Worm (Caenorhabditis elegans): Measurements from ENCODE around the gene C14H10.2.

C14H10.2 gene

DNA sequence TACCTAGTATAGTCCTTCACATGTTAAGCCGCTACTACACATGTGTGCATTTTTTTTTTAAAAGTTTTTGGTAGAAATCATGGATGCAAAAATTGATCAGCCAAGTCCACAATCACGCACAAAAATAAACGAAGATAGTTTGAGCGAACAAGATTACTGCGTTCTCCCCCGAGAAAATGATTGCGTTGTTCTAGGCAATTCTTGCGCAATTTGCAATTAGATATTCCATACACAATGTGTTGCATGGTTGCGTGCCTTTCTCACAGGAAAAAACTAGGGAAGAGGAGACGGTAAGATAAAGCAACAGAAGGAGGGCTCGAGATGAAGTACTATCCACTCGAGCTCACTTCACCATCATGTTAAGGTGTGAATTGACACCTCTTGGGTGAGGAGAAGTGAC lies 46.7 kb downstream of the C14H10.2 start:
- TF ChIP-seq dpl-1 (GFP tag; optimal IDR thresholded peaks at IDR 0.05) (no peak), nhr-76 (tag; optimal IDR thresholded peaks at IDR 0.05) (no peak), tlp-1 (tag; optimal IDR thresholded peaks at IDR 0.05) (no peak), pqm-1 (tag; optimal IDR thresholded peaks at IDR 0.05) (no peak), unc-98 (GFP tag; IDR thresholded peaks at IDR 0.05) (no peak), C34B4.2 (tag; optimal IDR thresholded peaks at IDR 0.05) (no peak), hlh-4 (tag; optimal IDR thresholded peaks at IDR 0.05) (no peak), nhr-47 (tag; optimal IDR thresholded peaks at IDR 0.05) (no peak), nhr-71 (tag; optimal IDR thresholded peaks at IDR 0.05) (no peak), alr-1 (tag; optimal IDR thresholded peaks at IDR 0.05; ENCODE audit: borderline replicate concordance) (no peak), ceh-90 (tag; optimal IDR thresholded peaks at IDR 0.05) (no peak), mep-1 (tag; optimal IDR thresholded peaks at IDR 0.05) (no peak), aha-1 (tag; optimal IDR thresholded peaks at IDR 0.05) (no peak), nhr-85 (tag) (no peak), hpl-2 (GFP tag; optimal IDR thresholded peaks at IDR 0.05) (no peak), nhr-28 (tag; optimal IDR thresholded peaks at IDR 0.05) (no peak), ets-5 (GFP tag; IDR thresholded peaks at IDR 0.05) (no peak), sox-4 (tag; optimal IDR thresholded peaks at IDR 0.05) (no peak), pag-3 (tag; optimal IDR thresholded peaks at IDR 0.05; ENCODE audit: borderline replicate concordance, insufficient read depth) (no peak), ama-1 (optimal IDR thresholded peaks at IDR 0.05) (no peak)

DNA sequence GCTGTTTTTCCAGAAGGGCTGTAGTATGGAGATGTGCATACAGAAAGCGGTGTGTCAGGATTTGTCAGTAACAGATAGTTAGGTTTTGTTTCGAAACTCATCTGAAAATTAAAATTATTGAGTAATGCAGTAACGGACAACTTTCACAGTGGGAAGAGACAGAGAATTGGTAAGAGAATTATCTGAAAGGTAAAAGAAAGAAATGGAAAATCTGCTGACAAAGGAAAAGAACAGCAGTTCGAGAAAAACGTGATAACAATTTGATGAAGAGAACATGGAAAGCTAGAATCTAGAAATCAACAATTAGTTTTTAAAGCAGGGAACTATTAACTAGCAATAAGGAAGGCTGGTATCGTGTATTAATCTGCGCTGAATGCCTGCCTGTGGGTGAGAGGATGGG lies 47.4 kb downstream of the C14H10.2 start, which contains the start of gene sex-1:
sex-1 (minus strand) TSS at position 101 of the 400 bp plus-strand sequence.
- TF ChIP-seq ztf-4 (tag; optimal IDR thresholded peaks at IDR 0.05) = no peak
- TF ChIP-seq nhr-12 (tag; optimal IDR thresholded peaks at IDR 0.05) = no peak
- TF ChIP-seq pag-3 (tag; optimal IDR thresholded peaks at IDR 0.05; ENCODE audit: borderline replicate concordance, insufficient read depth) = no peak
- TF ChIP-seq lin-14 (GFP tag; optimal IDR thresholded peaks at IDR 0.05) = no peak
- TF ChIP-seq nhr-90 (tag; optimal IDR thresholded peaks at IDR 0.05; ENCODE audit: poor library complexity) = no peak
- TF ChIP-seq nhr-11 (tag; optimal IDR thresholded peaks at IDR 0.05) = no peak
- TF ChIP-seq isw-1 (GFP tag; IDR thresholded peaks at IDR 0.05) = no peak
- TF ChIP-seq unc-130 (tag; optimal IDR thresholded peaks at IDR 0.05) = no peak
- TF ChIP-seq lsy-2 (tag; optimal IDR thresholded peaks at IDR 0.05) = no peak
- TF ChIP-seq nhr-71 (tag; optimal IDR thresholded peaks at IDR 0.05) = no peak
- no peak for TF ChIP-seq lin-39 (tag; optimal IDR thresholded peaks at IDR 0.05)

DNA sequence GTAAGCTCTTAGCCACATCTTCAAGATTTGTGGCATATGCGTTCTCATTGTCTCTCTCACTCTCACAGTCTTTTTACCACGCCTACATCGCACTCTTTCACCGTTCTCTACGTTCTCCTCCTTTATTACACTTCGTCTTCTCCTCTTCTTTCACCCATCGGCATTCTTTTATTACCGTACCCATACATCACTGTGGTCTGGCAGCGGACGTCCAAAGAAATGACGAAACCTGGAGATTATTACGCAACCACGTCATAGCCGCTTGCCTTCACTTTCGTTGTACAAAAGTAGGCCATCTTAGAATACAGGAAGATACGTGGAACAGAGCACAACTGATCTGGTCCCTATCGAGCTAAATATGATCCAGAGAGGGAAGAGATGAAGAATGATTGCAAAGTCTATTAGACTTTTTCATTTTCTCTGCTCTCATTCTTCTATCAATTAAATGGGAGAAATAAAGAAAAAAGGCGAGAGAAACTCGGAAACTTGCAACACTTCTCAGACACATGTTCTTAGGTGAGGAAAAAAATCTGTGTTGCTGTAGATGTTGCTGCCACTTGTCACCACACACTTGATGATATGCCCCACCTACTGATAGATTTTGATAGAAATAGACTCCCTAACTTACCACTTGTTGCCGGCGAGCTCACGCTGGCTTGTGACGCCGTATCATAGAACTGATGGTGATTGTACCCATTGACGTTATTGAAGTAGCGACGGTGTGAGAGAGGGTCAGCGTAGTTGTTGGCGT lies 48.2 kb downstream of the C14H10.2 start:
- TF ChIP-seq egl-13 (tag; optimal IDR thresholded peaks at IDR 0.05) = no peak
- TF ChIP-seq sptf-1 (tag; optimal IDR thresholded peaks at IDR 0.05) = no peak
- peak; percentile 9 for TF ChIP-seq mep-1 (tag; optimal IDR thresholded peaks at IDR 0.05)
- TF ChIP-seq mab-9 (GFP tag; IDR thresholded peaks at IDR 0.05) = no peak
- no peak for TF ChIP-seq nhr-76 (tag; optimal IDR thresholded peaks at IDR 0.05)
- TF ChIP-seq rnt-1 (tag; optimal IDR thresholded peaks at IDR 0.05) = peak; percentile 62
- no peak for TF ChIP-seq irx-1 (tag; optimal IDR thresholded peaks at IDR 0.05)
- no peak for TF ChIP-seq pax-3 (tag; optimal IDR thresholded peaks at IDR 0.05)
- no peak for TF ChIP-seq nhr-11 (tag; optimal IDR thresholded peaks at IDR 0.05)
- no peak for TF ChIP-seq unc-98 (GFP tag; IDR thresholded peaks at IDR 0.05)
- no peak for TF ChIP-seq unc-30 (tag; optimal IDR thresholded peaks at IDR 0.05)
- TF ChIP-seq hlh-4 (tag; optimal IDR thresholded peaks at IDR 0.05) = no peak
- peak; percentile 71 for TF ChIP-seq blmp-1 (tag; optimal IDR thresholded peaks at IDR 0.05)
- TF ChIP-seq lin-14 (GFP tag; optimal IDR thresholded peaks at IDR 0.05) = peak; percentile 63
- TF ChIP-seq lin-15B (tag; optimal IDR thresholded peaks at IDR 0.05) = no peak
- TF ChIP-seq C34B4.2 (tag; optimal IDR thresholded peaks at IDR 0.05) = no peak
- no peak for TF ChIP-seq nhr-47 (tag; optimal IDR thresholded peaks at IDR 0.05)
- no peak for TF ChIP-seq xbp-1 (tag; optimal IDR thresholded peaks at IDR 0.05)
- no peak for TF ChIP-seq unc-86 (tag; optimal IDR thresholded peaks at IDR 0.05)
- TF ChIP-seq alr-1 (tag; optimal IDR thresholded peaks at IDR 0.05; ENCODE audit: borderline replicate concordance) = no peak
- no peak for TF ChIP-seq hpl-2 (GFP tag; optimal IDR thresholded peaks at IDR 0.05)
- peak; percentile 60 for TF ChIP-seq nhr-71 (tag; optimal IDR thresholded peaks at IDR 0.05)
- no peak for TF ChIP-seq lir-3 (tag; optimal IDR thresholded peaks at IDR 0.05; ENCODE audit: poor library complexity)
- no peak for TF ChIP-seq nhr-12 (tag; optimal IDR thresholded peaks at IDR 0.05)
- peak; percentile 16 for TF ChIP-seq nhr-20 (tag; optimal IDR thresholded peaks at IDR 0.05)
- no peak for TF ChIP-seq nhr-90 (tag; optimal IDR thresholded peaks at IDR 0.05; ENCODE audit: poor library complexity)
- TF ChIP-seq ces-1 (GFP tag; optimal IDR thresholded peaks at IDR 0.05) = no peak
- TF ChIP-seq ztf-11 (tag; optimal IDR thresholded peaks at IDR 0.05) = no peak
- TF ChIP-seq mdl-1 (tag; optimal IDR thresholded peaks at IDR 0.05) = no peak
- TF ChIP-seq mef-2 (tag; optimal IDR thresholded peaks at IDR 0.05) = no peak
- TF ChIP-seq nhr-85 (tag) = no peak
- TF ChIP-seq elt-2 (tag; optimal IDR thresholded peaks at IDR 0.05) = no peak
